Fruit fly (Drosophila melanogaster) whole organism, embryonic: ENCODE results near the gene Polr2G.
A peak's percentile ranks its signal among the peaks of the same experiment; 100 is the strongest.

Experiments
- BEAF-32 ChIP-seq: fragments of 200-800 bp; sonication (Bioruptor generic); optimal IDR thresholded peaks from 3 replicates; lab custom pipeline; 2017; ENCODE audit warnings: missing biosample characterization, missing genetic modification characterization, mild to moderate bottlenecking, moderate library complexity, missing genetic modification reagents
- CG10267 ChIP-seq: fragments of 200-800 bp; sonication (Bioruptor generic); optimal IDR thresholded peaks from 2 replicates; lab custom pipeline; 2018; ENCODE audit warnings: missing biosample characterization, mild to moderate bottlenecking, missing genetic modification characterization, moderate library complexity
- CG12155 ChIP-seq: fragments of 200-800 bp; sonication (Bioruptor generic); optimal IDR thresholded peaks from 3 replicates; lab custom pipeline; 2016; ENCODE audit warnings: missing biosample characterization, missing genetic modification characterization
- CG12659 ChIP-seq: fragments of 200-800 bp; sonication (Bioruptor generic); optimal IDR thresholded peaks from 3 replicates; lab custom pipeline; 2017; ENCODE audit warnings: mild to moderate bottlenecking, missing biosample characterization, missing genetic modification reagents, missing genetic modification characterization
- CG12744 ChIP-seq: fragments of 200-800 bp; sonication (Bioruptor generic); optimal IDR thresholded peaks from 2 replicates; lab custom pipeline; 2016; ENCODE audit warnings: missing biosample characterization, missing genetic modification characterization
- CG14710 ChIP-seq: fragments of 200-800 bp; sonication (Bioruptor generic); optimal IDR thresholded peaks from 3 replicates; lab custom pipeline; 2019; ENCODE audit warnings: missing biosample characterization, mild to moderate bottlenecking, missing genetic modification characterization, moderate library complexity
- CG15514 ChIP-seq: fragments of 200-800 bp; sonication (Bioruptor generic); optimal IDR thresholded peaks from 3 replicates; lab custom pipeline; 2017; ENCODE audit warnings: missing biosample characterization, missing genetic modification characterization, mild to moderate bottlenecking, moderate library complexity, missing genetic modification reagents
- CG17186 ChIP-seq: fragments of 200-800 bp; sonication (Bioruptor generic); optimal IDR thresholded peaks from 3 replicates; lab custom pipeline; 2017; ENCODE audit warnings: missing biosample characterization, missing genetic modification reagents, missing genetic modification characterization
- CG17802 ChIP-seq: fragments of 200-800 bp; sonication (Bioruptor generic); optimal IDR thresholded peaks from 2 replicates; lab custom pipeline; 2018; ENCODE audit warnings: missing biosample characterization, mild to moderate bottlenecking, missing genetic modification characterization, moderate library complexity
- CG2116 ChIP-seq: fragments of 200-800 bp; sonication (Bioruptor generic); optimal IDR thresholded peaks from 3 replicates; lab custom pipeline; 2018; ENCODE audit warnings: missing biosample characterization, mild to moderate bottlenecking, missing genetic modification characterization
- CG30403 ChIP-seq: fragments of 200-800 bp; sonication (Bioruptor generic); optimal IDR thresholded peaks from 3 replicates; lab custom pipeline; 2016; ENCODE audit warnings: missing biosample characterization, missing genetic modification characterization
- CG34224 ChIP-seq: fragments of 200-800 bp; sonication (Bioruptor generic); IDR thresholded peaks from 3 replicates; pipeline ENCODE4 v1.3.6; 2022; ENCODE audit warnings: missing biosample characterization, missing genetic modification characterization; ENCODE audit not compliant: partially characterized antibody
- CG34422 ChIP-seq: fragments of 200-800 bp; sonication (Bioruptor generic); IDR thresholded peaks from 3 replicates; pipeline ENCODE4 v1.3.6; 2022; ENCODE audit warnings: missing biosample characterization, missing genetic modification characterization
- CG4617 ChIP-seq: fragments of 200-800 bp; sonication (Bioruptor generic); optimal IDR thresholded peaks from 3 replicates; lab custom pipeline; 2016; ENCODE audit warnings: missing biosample characterization, missing genetic modification characterization, borderline replicate concordance
- CG7372 ChIP-seq: fragments of 200-800 bp; sonication (Bioruptor generic); IDR thresholded peaks from 2 replicates; pipeline ENCODE4 v1.3.6; 2022; ENCODE audit warnings: missing biosample characterization, missing genetic modification characterization
- CG9215 ChIP-seq: fragments of 200-800 bp; sonication (Bioruptor generic); IDR thresholded peaks from 2 replicates; pipeline ENCODE4 v1.3.6; 2022; ENCODE audit warnings: missing biosample characterization, missing genetic modification characterization
- CG9797 ChIP-seq: fragments of 200-800 bp; sonication (Bioruptor generic); optimal IDR thresholded peaks from 3 replicates; lab custom pipeline; 2018; ENCODE audit warnings: missing biosample characterization, mild to moderate bottlenecking, missing genetic modification characterization
- Dll ChIP-seq: fragments of 200-800 bp; sonication (Bioruptor generic); IDR thresholded peaks from 4 replicates; pipeline ENCODE4 v1.3.6; 2022; ENCODE audit warnings: missing biosample characterization, missing genetic modification characterization; ENCODE audit not compliant: partially characterized antibody
- Dp ChIP-seq: fragments of 200-800 bp; sonication (Bioruptor generic); optimal IDR thresholded peaks from 2 replicates; lab custom pipeline; 2018; ENCODE audit warnings: missing biosample characterization, mild to moderate bottlenecking, missing genetic modification characterization, moderate library complexity
- E2f1 ChIP-seq: fragments of 200-800 bp; sonication (Bioruptor generic); IDR thresholded peaks from 2 replicates; pipeline ENCODE4 v1.3.6; 2022; ENCODE audit warnings: missing biosample characterization, missing genetic modification characterization
- E2f2 ChIP-seq: fragments of 200-800 bp; sonication (Bioruptor generic); IDR thresholded peaks from 2 replicates; pipeline ENCODE4 v1.3.6; 2022; ENCODE audit warnings: missing biosample characterization, missing genetic modification characterization
- Ets97D ChIP-seq: fragments of 200-800 bp; sonication (Bioruptor generic); optimal IDR thresholded peaks from 3 replicates; lab custom pipeline; 2016; ENCODE audit warnings: missing biosample characterization, missing genetic modification characterization
- MBD-R2 ChIP-seq: fragments of 200-800 bp; sonication (Bioruptor generic); IDR thresholded peaks from 2 replicates; pipeline ENCODE4 v1.3.6; 2022; ENCODE audit warnings: missing biosample characterization, missing genetic modification characterization
- MESR4 ChIP-seq: fragments of 200-800 bp; sonication (Bioruptor generic); optimal IDR thresholded peaks from 2 replicates; lab custom pipeline; 2018; ENCODE audit warnings: missing biosample characterization, mild to moderate bottlenecking, missing genetic modification characterization, moderate library complexity
- NC2α ChIP-seq: fragments of 200-800 bp; sonication (Bioruptor generic); optimal IDR thresholded peaks from 2 replicates; lab custom pipeline; 2016; ENCODE audit warnings: missing biosample characterization, missing genetic modification characterization
- Ptx1 ChIP-seq: fragments of 200-800 bp; sonication (Bioruptor generic); IDR thresholded peaks from 2 replicates; pipeline ENCODE4 v1.3.6; 2022; ENCODE audit warnings: missing biosample characterization, missing genetic modification characterization
- Scr ChIP-seq: fragments of 200-800 bp; sonication (Bioruptor generic); IDR thresholded peaks from 2 replicates; pipeline ENCODE4 v1.3.6; 2022; ENCODE audit warnings: missing biosample characterization, missing genetic modification characterization; ENCODE audit not compliant: partially characterized antibody
- Six4 ChIP-seq: fragments of 200-800 bp; sonication (Bioruptor generic); optimal IDR thresholded peaks from 2 replicates; lab custom pipeline; 2016; ENCODE audit warnings: missing biosample characterization, missing genetic modification characterization
- YL-1 ChIP-seq: fragments of 200-800 bp; sonication (Bioruptor generic); optimal IDR thresholded peaks from 3 replicates; lab custom pipeline; 2017; ENCODE audit warnings: missing biosample characterization, mild to moderate bottlenecking, missing genetic modification characterization
- amos ChIP-seq: fragments of 200-800 bp; sonication (Bioruptor generic); IDR thresholded peaks from 2 replicates; pipeline ENCODE4 v1.3.6; 2022; ENCODE audit warnings: missing biosample characterization, missing genetic modification characterization; ENCODE audit not compliant: partially characterized antibody
- chif ChIP-seq, 2 experiments: fragments of 200-800 bp; sonication (Bioruptor generic); optimal IDR thresholded peaks; 3 replicates each; lab custom pipeline; 2016; ENCODE audit warnings: missing biosample characterization in 2 of 2, missing genetic modification characterization in 2 of 2
- crp ChIP-seq, 2 experiments: fragments of 200-800 bp; sonication (Bioruptor generic); optimal IDR thresholded peaks; 2 replicates in 1 of 2; 3 replicates in 1 of 2; lab custom pipeline; 2017; ENCODE audit warnings: missing biosample characterization in 2 of 2, missing genetic modification characterization in 2 of 2, mild to moderate bottlenecking in 1 of 2, moderate library complexity in 1 of 2
- disco-r ChIP-seq: fragments of 200-800 bp; sonication (Bioruptor generic); optimal IDR thresholded peaks from 2 replicates; lab custom pipeline; 2016; ENCODE audit warnings: missing biosample characterization, missing genetic modification characterization
- dpn ChIP-seq, 2 experiments: fragments of 200-800 bp; sonication (Bioruptor generic); optimal IDR thresholded peaks; 3 replicates each; lab custom pipeline; 2016; ENCODE audit warnings: missing biosample characterization in 2 of 2, missing genetic modification characterization in 2 of 2
- fru ChIP-seq: fragments of >200 bp; optimal IDR thresholded peaks from 2 replicates; lab custom pipeline; 2017
- gfzf ChIP-seq: fragments of 200-800 bp; sonication (Bioruptor generic); optimal IDR thresholded peaks from 2 replicates; lab custom pipeline; 2016; ENCODE audit warnings: missing biosample characterization, mild to moderate bottlenecking, missing genetic modification characterization, moderate library complexity
- hb ChIP-seq: fragments of 200-800 bp; sonication (Bioruptor generic); IDR thresholded peaks from 3 replicates; pipeline ENCODE4 v1.3.6; 2022; ENCODE audit warnings: missing biosample characterization, missing genetic modification characterization; ENCODE audit not compliant: partially characterized antibody
- hkb ChIP-seq, 2 experiments: fragments of 200-800 bp in 1 of 2; fragments of >200 bp in 1 of 2; sonication (Bioruptor generic) in 1 of 2; IDR thresholded peaks in 1 of 2; optimal IDR thresholded peaks in 1 of 2; 2 replicates each; pipeline versions ENCODE4 v1.3.6 to Lab custom; 2017 to 2022; ENCODE audit warnings: missing biosample characterization in 1 of 2, missing genetic modification characterization in 1 of 2
- kah ChIP-seq: fragments of 200-800 bp; sonication (Bioruptor generic); optimal IDR thresholded peaks from 2 replicates; lab custom pipeline; 2018; ENCODE audit warnings: missing biosample characterization, mild to moderate bottlenecking, missing genetic modification characterization
- nerfin-2 ChIP-seq: fragments of 200-800 bp; sonication (Bioruptor generic); IDR thresholded peaks from 2 replicates; pipeline ENCODE4 v1.3.6; 2022; ENCODE audit warnings: missing biosample characterization, missing genetic modification characterization; ENCODE audit not compliant: partially characterized antibody
- otp ChIP-seq: fragments of 200-800 bp; sonication (Bioruptor generic); IDR thresholded peaks from 3 replicates; pipeline ENCODE4, ENCODE4 v1.3.6; 2022; ENCODE audit warnings: missing biosample characterization, missing genetic modification characterization
- pzg ChIP-seq: fragments of 200-800 bp; sonication (Bioruptor generic); optimal IDR thresholded peaks from 3 replicates; lab custom pipeline; 2018; ENCODE audit warnings: missing biosample characterization, mild to moderate bottlenecking, missing genetic modification characterization, moderate library complexity
- sens ChIP-seq: fragments of 200-800 bp; sonication (Bioruptor generic); peaks from one replicate; lab custom pipeline; 2016; ENCODE audit warnings: missing biosample characterization, missing genetic modification characterization
- stwl ChIP-seq: fragments of 200-800 bp; sonication (Bioruptor generic); optimal IDR thresholded peaks from 3 replicates; lab custom pipeline; 2018; ENCODE audit warnings: missing biosample characterization, mild to moderate bottlenecking, missing genetic modification characterization, moderate library complexity
- trem ChIP-seq: fragments of 200-800 bp; optimal IDR thresholded peaks from 3 replicates; lab custom pipeline; 2019; ENCODE audit warnings: missing biosample characterization, mild to moderate bottlenecking, missing genetic modification characterization, moderate library complexity
- ttk ChIP-seq: fragments of 200-800 bp; sonication (Bioruptor generic); IDR thresholded peaks from 2 replicates; pipeline ENCODE4 v2.1.2; 2022; ENCODE audit warnings: missing biosample characterization, missing genetic modification characterization

Polr2G gene

dm6 chr3R:15222973-15223372 lies at the start of gene Polr2G:
Polr2G (minus strand) TSS chr3R:15223180.
- TF ChIP-seq E2f1 (GFP tag; lab: Robert Waterston, UW) (peak; percentile 24; the same call in 1 of the 2 replicates), Dp (GFP tag; lab: Kevin White, UChicago) (peak; percentile 67), MESR4 (GFP tag; lab: Kevin White, UChicago) (peak; percentile 61), CG14710 (tag; lab: Kevin White, UChicago) (peak; percentile 10), CG10267 (tag; lab: Kevin White, UChicago) (peak; percentile 10), NC2α (GFP tag; lab: Kevin White, UChicago) (no peak), MBD-R2 (GFP tag; lab: Robert Waterston, UW) (peak; percentile 70), E2f2 (GFP tag; lab: Robert Waterston, UW) (peak; percentile 67), CG17802 (tag; lab: Kevin White, UChicago) (no peak), disco-r (GFP tag; lab: Kevin White, UChicago) (no peak), Ets97D (GFP tag; lab: Kevin White, UChicago) (peak; percentile 4), BEAF-32 (GFP tag; lab: Kevin White, UChicago) (peak; percentile 14), gfzf (peak; percentile 63), pzg (GFP tag; lab: Kevin White, UChicago) (peak; percentile 19), CG9797 (GFP tag; lab: Kevin White, UChicago) (peak; percentile 48), CG7372 (GFP tag; lab: Robert Waterston, UW) (no peak), CG9215 (GFP tag; lab: Robert Waterston, UW) (no peak), YL-1 (GFP tag; lab: Kevin White, UChicago) (peak; percentile 34), CG12155 (GFP tag; lab: Kevin White, UChicago) (no peak), Scr (peak; percentile 15; the same call in 1 of the 2 replicates), sens (GFP tag; lab: Kevin White, UChicago) (peak; percentile 42), CG4617 (peak; percentile 50), hkb (optimal IDR thresholded peaks at IDR 0.05; lab: Kevin White, UChicago) (no peak), hkb (GFP tag; IDR thresholded peaks at IDR 0.05; lab: Robert Waterston, UW) (no peak), Dll (GFP tag; lab: Robert Waterston, UW) (peak; percentile 28; the same call in 1 of the 4 replicates), CG34422 (peak; percentile 13; the same call in 1 of the 3 replicates), CG2116 (peak; percentile 19), stwl (tag; lab: Kevin White, UChicago) (peak; percentile 30), CG30403 (GFP tag; lab: Kevin White, UChicago) (no peak), chif (GFP tag; optimal IDR thresholded peaks at IDR 0.05; lab: Kevin White, UChicago) (no peak), Six4 (GFP tag; lab: Kevin White, UChicago) (no peak)
- TF ChIP-seq, all 482 proteins: peak for 20

dm6 chr3R:15268856-15269255 lies 45.9 kb upstream of the Polr2G start:
- TF ChIP-seq dpn (GFP tag; optimal IDR thresholded peaks at IDR 0.05; lab: Kevin White, UChicago) (no peak), CG34224 (GFP tag; lab: Robert Waterston, UW) (0 out of 3 replicates have a peak, but pooled peaks have one; percentile 27), kah (GFP tag; lab: Kevin White, UChicago) (peak; percentile 71)

- TF ChIP-seq nerfin-2 (GFP tag; lab: Robert Waterston, UW) (no peak), CG17186 (GFP tag; lab: Kevin White, UChicago) (peak; percentile 30), sens (GFP tag; lab: Kevin White, UChicago) (peak; percentile 33), Ptx1 (GFP tag; lab: Robert Waterston, UW) (no peak), fru (lab: Kevin White, UChicago) (no peak), CG15514 (GFP tag; lab: Kevin White, UChicago) (peak; percentile 57), ttk (no peak), otp (no peak), Dp (GFP tag; lab: Kevin White, UChicago) (peak; percentile 73), trem (tag; lab: Kevin White, UChicago) (peak; percentile 33), Scr (0 out of 2 replicates have a peak, but pooled peaks have one; percentile 17), hb (GFP tag; lab: Robert Waterston, UW) (0 out of 3 replicates have a peak, but pooled peaks have one; percentile 5), crp (GFP tag; optimal IDR thresholded peaks at IDR 0.05; lab: Kevin White, UChicago) (peak in 1 of 2 experiments; percentile 8), CG9797 (GFP tag; lab: Kevin White, UChicago) (peak; percentile 77), CG2116 (peak; percentile 71), CG12744 (GFP tag; lab: Kevin White, UChicago) (no peak), amos (GFP tag; lab: Robert Waterston, UW) (peak; percentile 23; the same call in 1 of the 2 replicates), CG12659 (peak; percentile 17)
Measured at dm6 chr3R:15268426-15268825, 45.4 kb upstream of the Polr2G start, which contains the start of the genes CG14864 and Zip88E. CG14864 (minus strand) TSS chr3R:15268538. Zip88E (plus strand) TSS chr3R:15268662.
